Fruit fly (Drosophila melanogaster) whole organism, embryonic: ENCODE results near the gene tst.

Experiments
- BEAF-32 ChIP-seq: fragments of 200-800 bp; sonication (Bioruptor generic); optimal IDR thresholded peaks from 3 replicates; lab custom pipeline; 2017; ENCODE audit warnings: missing biosample characterization, missing genetic modification characterization, mild to moderate bottlenecking, moderate library complexity, missing genetic modification reagents
- Bgb ChIP-seq: fragments of 200-800 bp; sonication (Bioruptor generic); IDR thresholded peaks from 2 replicates; pipeline ENCODE4 v1.3.6; 2022; ENCODE audit warnings: missing biosample characterization, missing genetic modification characterization; ENCODE audit not compliant: partially characterized antibody
- CG11560 ChIP-seq: fragments of 200-800 bp; sonication (Bioruptor generic); IDR thresholded peaks from 3 replicates; pipeline ENCODE4 v1.3.6; 2022; ENCODE audit warnings: missing biosample characterization, missing genetic modification characterization
- CG11695 ChIP-seq: fragments of 200-800 bp; sonication (Bioruptor generic); IDR thresholded peaks from 3 replicates; pipeline ENCODE4 v1.3.6; 2022; ENCODE audit warnings: missing biosample characterization, missing genetic modification characterization
- CG13296 ChIP-seq: fragments of 200-800 bp; sonication (Bioruptor generic); optimal IDR thresholded peaks from 3 replicates; lab custom pipeline; 2018; ENCODE audit warnings: missing biosample characterization, mild to moderate bottlenecking, missing genetic modification characterization
- CG14710 ChIP-seq: fragments of 200-800 bp; sonication (Bioruptor generic); optimal IDR thresholded peaks from 3 replicates; lab custom pipeline; 2019; ENCODE audit warnings: missing biosample characterization, mild to moderate bottlenecking, missing genetic modification characterization, moderate library complexity
- CG15269 ChIP-seq: fragments of 200-800 bp; sonication (Bioruptor generic); optimal IDR thresholded peaks from 2 replicates; lab custom pipeline; 2018; ENCODE audit warnings: missing biosample characterization, mild to moderate bottlenecking, missing genetic modification characterization, moderate library complexity
- CG15479 ChIP-seq: fragments of 200-800 bp; sonication (Bioruptor generic); optimal IDR thresholded peaks from 3 replicates; lab custom pipeline; 2019; ENCODE audit warnings: missing biosample characterization, mild to moderate bottlenecking, missing genetic modification characterization, moderate library complexity
- CG1647 ChIP-seq: fragments of 200-800 bp; sonication (Bioruptor generic); optimal IDR thresholded peaks from 3 replicates; lab custom pipeline; 2016; ENCODE audit warnings: missing biosample characterization, missing genetic modification characterization
- CG16863 ChIP-seq: fragments of 200-800 bp; sonication (Bioruptor generic); optimal IDR thresholded peaks from 3 replicates; lab custom pipeline; 2016; ENCODE audit warnings: missing biosample characterization, missing genetic modification characterization
- CG17361 ChIP-seq: fragments of 200-800 bp; sonication (Bioruptor generic); IDR thresholded peaks from 3 replicates; pipeline ENCODE4 v1.3.6; 2022; ENCODE audit warnings: missing biosample characterization, missing genetic modification characterization
- CG18599 ChIP-seq: fragments of 200-800 bp; sonication (Bioruptor generic); optimal IDR thresholded peaks from 3 replicates; lab custom pipeline; 2017; ENCODE audit warnings: missing biosample characterization, missing genetic modification characterization, mild to moderate bottlenecking, moderate library complexity, missing genetic modification reagents
- CG2678 ChIP-seq: fragments of 200-800 bp; sonication (Bioruptor generic); optimal IDR thresholded peaks from 3 replicates; lab custom pipeline; 2019; ENCODE audit warnings: missing biosample characterization, mild to moderate bottlenecking, missing genetic modification characterization, moderate library complexity
- CG2712 ChIP-seq: fragments of 200-800 bp; optimal IDR thresholded peaks from 3 replicates; lab custom pipeline; 2019; ENCODE audit warnings: missing biosample characterization, mild to moderate bottlenecking, missing genetic modification characterization, moderate library complexity
- CG2875 ChIP-seq: fragments of 200-800 bp; sonication (Bioruptor generic); optimal IDR thresholded peaks from 2 replicates; lab custom pipeline; 2017; ENCODE audit warnings: missing biosample characterization, mild to moderate bottlenecking, missing genetic modification characterization, missing genetic modification reagents
- CG33557 ChIP-seq: fragments of 200-800 bp; sonication (Bioruptor generic); optimal IDR thresholded peaks from 2 replicates; lab custom pipeline; 2019; ENCODE audit warnings: missing biosample characterization, mild to moderate bottlenecking, missing genetic modification characterization, moderate library complexity
- CG6791 ChIP-seq: fragments of 200-800 bp; sonication (Bioruptor generic); IDR thresholded peaks from 3 replicates; pipeline ENCODE4 v1.3.6; 2022; ENCODE audit warnings: missing biosample characterization, missing genetic modification characterization; ENCODE audit not compliant: partially characterized antibody
- CG8290 ChIP-seq, 3 experiments: fragments of 200-800 bp; sonication (Bioruptor generic); optimal IDR thresholded peaks; 2 replicates each; lab custom pipeline; 2016 to 2019; ENCODE audit warnings: missing biosample characterization in 3 of 3, missing genetic modification characterization in 3 of 3, mild to moderate bottlenecking in 2 of 3, moderate library complexity in 1 of 3
- Dll ChIP-seq: fragments of 200-800 bp; sonication (Bioruptor generic); IDR thresholded peaks from 4 replicates; pipeline ENCODE4 v1.3.6; 2022; ENCODE audit warnings: missing biosample characterization, missing genetic modification characterization; ENCODE audit not compliant: partially characterized antibody
- Eip74EF ChIP-seq, 2 experiments: fragments of 200-800 bp in 1 of 2; fragments of >200 bp in 1 of 2; sonication (Bioruptor generic) in 1 of 2; optimal IDR thresholded peaks; 2 replicates each; lab custom pipeline; 2017 to 2019; ENCODE audit warnings: missing biosample characterization in 2 of 2, missing genetic modification characterization in 2 of 2, mild to moderate bottlenecking in 1 of 2, moderate library complexity in 1 of 2
- Fer1 ChIP-seq: fragments of 200-800 bp; sonication (Bioruptor generic); optimal IDR thresholded peaks from 2 replicates; lab custom pipeline; 2017; ENCODE audit warnings: missing biosample characterization, mild to moderate bottlenecking, missing genetic modification characterization
- HLH4C ChIP-seq: fragments of 200-800 bp; sonication (Bioruptor generic); IDR thresholded peaks from 3 replicates; pipeline ENCODE4 v1.3.6; 2022; ENCODE audit warnings: missing biosample characterization, missing genetic modification characterization; ENCODE audit not compliant: partially characterized antibody
- HLHmδ ChIP-seq: fragments of 200-800 bp; sonication (Bioruptor generic); optimal IDR thresholded peaks from 2 replicates; lab custom pipeline; 2018; ENCODE audit warnings: missing biosample characterization, mild to moderate bottlenecking, missing genetic modification characterization, moderate library complexity
- Mad ChIP-seq: fragments of 200-800 bp; sonication (Bioruptor generic); optimal IDR thresholded peaks from 2 replicates; lab custom pipeline; 2016; ENCODE audit warnings: missing biosample characterization, missing genetic modification characterization
- PHDP ChIP-seq: fragments of 200-800 bp; sonication (Bioruptor generic); optimal IDR thresholded peaks from 3 replicates; lab custom pipeline; 2018; ENCODE audit warnings: missing biosample characterization, mild to moderate bottlenecking, missing genetic modification characterization, moderate library complexity
- Ptx1 ChIP-seq: fragments of 200-800 bp; sonication (Bioruptor generic); IDR thresholded peaks from 2 replicates; pipeline ENCODE4 v1.3.6; 2022; ENCODE audit warnings: missing biosample characterization, missing genetic modification characterization
- Scr ChIP-seq: fragments of 200-800 bp; sonication (Bioruptor generic); IDR thresholded peaks from 2 replicates; pipeline ENCODE4 v1.3.6; 2022; ENCODE audit warnings: missing biosample characterization, missing genetic modification characterization; ENCODE audit not compliant: partially characterized antibody
- Sin3A ChIP-seq: fragments of >200 bp; optimal IDR thresholded peaks from 2 replicates; lab custom pipeline; 2018
- ara ChIP-seq: fragments of 200-800 bp; sonication (Bioruptor generic); IDR thresholded peaks from 2 replicates; pipeline ENCODE4 v1.3.6; 2022; ENCODE audit warnings: missing biosample characterization, missing genetic modification characterization
- caup ChIP-seq: fragments of 200-800 bp; sonication (Bioruptor generic); optimal IDR thresholded peaks from 3 replicates; lab custom pipeline; 2017; ENCODE audit warnings: missing biosample characterization, mild to moderate bottlenecking, missing genetic modification characterization, moderate library complexity; ENCODE audit not compliant: severe bottlenecking
- chn ChIP-seq: fragments of 200-800 bp; sonication (Bioruptor generic); optimal IDR thresholded peaks from 2 replicates; lab custom pipeline; 2016; ENCODE audit warnings: missing biosample characterization, missing genetic modification characterization
- crol ChIP-seq: fragments of 200-800 bp; sonication (Bioruptor generic); IDR thresholded peaks from 2 replicates; pipeline ENCODE4 v1.3.6; 2022; ENCODE audit warnings: missing biosample characterization, missing genetic modification characterization
- dysf ChIP-seq: fragments of 200-800 bp; sonication (Bioruptor generic); IDR thresholded peaks from 3 replicates; pipeline ENCODE4 v1.3.6; 2022; ENCODE audit warnings: missing biosample characterization, missing genetic modification characterization
- fd64A ChIP-seq: fragments of 200-800 bp; sonication (Bioruptor generic); optimal IDR thresholded peaks from 3 replicates; lab custom pipeline; 2018; ENCODE audit warnings: missing biosample characterization, mild to moderate bottlenecking, missing genetic modification characterization
- gce ChIP-seq: fragments of 200-800 bp; sonication (Bioruptor generic); IDR thresholded peaks from 3 replicates; pipeline ENCODE4 v1.3.6; 2022; ENCODE audit warnings: missing biosample characterization, missing genetic modification characterization
- gcm ChIP-seq: fragments of 200-800 bp; sonication (Bioruptor generic); optimal IDR thresholded peaks from 2 replicates; lab custom pipeline; 2019; ENCODE audit warnings: missing biosample characterization, mild to moderate bottlenecking, missing genetic modification characterization, moderate library complexity
- grau ChIP-seq: fragments of 200-800 bp; optimal IDR thresholded peaks from 3 replicates; lab custom pipeline; 2019; ENCODE audit warnings: missing biosample characterization, mild to moderate bottlenecking, missing genetic modification characterization, moderate library complexity
- inv ChIP-seq: fragments of 200-800 bp; sonication (Bioruptor generic); IDR thresholded peaks from 2 replicates; pipeline ENCODE4 v1.3.6; 2022; ENCODE audit warnings: missing biosample characterization, missing genetic modification characterization; ENCODE audit not compliant: partially characterized antibody
- klu ChIP-seq: fragments of 200-800 bp; sonication (Bioruptor generic); IDR thresholded peaks from 2 replicates; pipeline ENCODE4 v1.3.6; 2022; ENCODE audit warnings: missing biosample characterization, missing genetic modification characterization
- maf-S ChIP-seq: fragments of 200-800 bp; sonication (Bioruptor generic); optimal IDR thresholded peaks from 2 replicates; lab custom pipeline; 2016; ENCODE audit warnings: missing biosample characterization, missing genetic modification characterization
- nerfin-1 ChIP-seq: fragments of 200-800 bp; sonication (Bioruptor generic); optimal IDR thresholded peaks from 3 replicates; lab custom pipeline; 2019; ENCODE audit warnings: missing biosample characterization, mild to moderate bottlenecking, missing genetic modification characterization, moderate library complexity
- onecut ChIP-seq: fragments of 200-800 bp; sonication (Bioruptor generic); IDR thresholded peaks from 2 replicates; pipeline ENCODE4 v1.3.6; 2022; ENCODE audit warnings: missing biosample characterization, missing genetic modification characterization
- p53 ChIP-seq: fragments of 200-800 bp; sonication (Bioruptor generic); optimal IDR thresholded peaks from 2 replicates; lab custom pipeline; 2016; ENCODE audit warnings: missing biosample characterization, missing genetic modification characterization
- sr ChIP-seq: fragments of 200-800 bp; sonication (Bioruptor generic); IDR thresholded peaks from 3 replicates; pipeline ENCODE4 v1.3.6; 2022; ENCODE audit warnings: missing biosample characterization, missing genetic modification characterization
- wdn ChIP-seq: fragments of 200-800 bp; sonication (Bioruptor generic); IDR thresholded peaks from 2 replicates; pipeline ENCODE4 v1.3.6; 2022; ENCODE audit warnings: missing biosample characterization, missing genetic modification characterization
- wek ChIP-seq: fragments of 200-800 bp; sonication (Bioruptor generic); optimal IDR thresholded peaks from 3 replicates; lab custom pipeline; 2018; ENCODE audit warnings: missing biosample characterization, mild to moderate bottlenecking, missing genetic modification characterization, moderate library complexity

The tst gene

DNA sequence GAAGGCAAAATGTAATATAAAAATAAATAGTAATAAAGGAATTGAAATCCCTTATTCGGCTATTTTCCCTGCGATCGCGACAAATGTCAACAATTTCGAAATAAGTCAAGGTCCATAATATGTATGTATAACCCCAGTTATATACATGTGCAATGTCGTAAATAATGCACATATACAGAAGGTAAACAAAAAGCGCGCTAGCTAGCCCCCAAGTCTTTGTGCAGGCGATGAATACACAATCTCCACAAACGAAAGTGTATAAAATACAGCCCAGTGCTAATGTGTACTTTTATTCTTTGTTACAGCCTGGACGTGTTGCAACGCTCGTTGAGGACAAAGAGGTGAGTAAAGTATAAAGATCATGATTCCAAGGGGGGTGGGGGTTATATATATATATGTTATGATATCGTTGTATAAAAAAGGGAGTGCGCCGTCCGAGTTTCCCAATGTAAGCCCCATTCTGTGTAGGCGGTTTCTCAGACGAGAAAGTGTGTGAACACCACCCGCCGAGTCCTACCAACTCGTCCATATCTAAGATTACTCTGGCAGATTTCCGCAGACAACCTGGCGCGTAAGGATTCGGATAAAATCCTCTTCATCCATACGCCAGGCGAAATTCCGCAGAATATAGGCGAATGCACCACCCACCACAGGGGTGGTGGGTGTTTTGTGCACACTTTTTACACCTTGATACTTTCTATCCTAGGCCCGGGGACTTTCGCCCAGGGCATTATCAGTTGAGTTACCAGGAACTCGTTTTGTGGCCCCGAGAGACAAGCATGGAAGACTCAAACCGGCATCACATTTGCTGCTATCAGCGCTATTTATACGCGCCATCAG is 42.8 kb downstream of the tst start (continued):
- TF ChIP-seq grau (tag; lab: Kevin White, UChicago) = peak; percentile 14
- TF ChIP-seq CG16863 (GFP tag; lab: Kevin White, UChicago) = no peak
- peak; percentile 21 for TF ChIP-seq CG14710 (tag; lab: Kevin White, UChicago)
- peak; percentile 26 for TF ChIP-seq Fer1 (GFP tag; lab: Kevin White, UChicago)
- TF ChIP-seq klu (GFP tag; lab: Robert Waterston, UW) = peak; percentile 30; the same call in 1 of the 2 replicates
- TF ChIP-seq maf-S (GFP tag; lab: Kevin White, UChicago) = no peak
- peak; percentile 61 for TF ChIP-seq Scr (GFP tag; lab: Robert Waterston, UW)
- TF ChIP-seq CG11560 (tag; lab: Robert Waterston, UW) = no peak
- TF ChIP-seq chn = peak; percentile 88
- peak; percentile 58 for TF ChIP-seq CG8290 (GFP tag; optimal IDR thresholded peaks at IDR 0.05; lab: Kevin White, UChicago)
- peak in 1 of 2 experiments; percentile 58 for TF ChIP-seq CG8290 (tag; optimal IDR thresholded peaks at IDR 0.05; lab: Kevin White, UChicago)
- TF ChIP-seq gcm = peak; percentile 48
- 0 out of 3 replicates have a peak, but pooled peaks have one; percentile 36 for TF ChIP-seq sr (GFP tag; lab: Robert Waterston, UW)
- TF ChIP-seq CG2875 = peak; percentile 18
- peak; percentile 88; the same call in 2 of the 3 replicates for TF ChIP-seq CG6791 (GFP tag; lab: Robert Waterston, UW)
- TF ChIP-seq Dll = 0 out of 4 replicates have a peak, but pooled peaks have one; percentile 33
- TF ChIP-seq wek = no peak
- no peak for TF ChIP-seq Ptx1 (GFP tag; lab: Robert Waterston, UW)
- TF ChIP-seq Bgb (GFP tag; lab: Robert Waterston, UW) = peak; percentile 79
- peak; percentile 52 for TF ChIP-seq CG13296 (GFP tag; lab: Kevin White, UChicago)
- TF ChIP-seq Sin3A (lab: Kevin White, UChicago) = no peak
- 0 out of 3 replicates have a peak, but pooled peaks have one; percentile 22 for TF ChIP-seq dysf (GFP tag; lab: Robert Waterston, UW)
- no peak for TF ChIP-seq wdn
- peak; percentile 64 for TF ChIP-seq HLH4C (GFP tag; lab: Robert Waterston, UW)
- peak; percentile 27 for TF ChIP-seq CG15269 (tag; lab: Kevin White, UChicago)
- TF ChIP-seq nerfin-1 (tag; lab: Kevin White, UChicago) = peak; percentile 65
- TF ChIP-seq ara = 0 out of 2 replicates have a peak, but pooled peaks have one; percentile 8
- TF ChIP-seq fd64A (GFP tag; lab: Kevin White, UChicago) = no peak
- TF ChIP-seq CG2712 (tag; lab: Kevin White, UChicago) = no peak
- TF ChIP-seq CG17361 (GFP tag; lab: Robert Waterston, UW) = no peak; the same call in 2 of the 3 replicates
- TF ChIP-seq CG1647 (GFP tag; lab: Kevin White, UChicago) = no peak
- TF ChIP-seq p53 (GFP tag; lab: Kevin White, UChicago) = no peak
- no peak for TF ChIP-seq BEAF-32 (GFP tag; lab: Kevin White, UChicago)
- peak; percentile 69 for TF ChIP-seq CG15479
- TF ChIP-seq PHDP (tag; lab: Kevin White, UChicago) = peak; percentile 4
- TF ChIP-seq CG18599 (GFP tag; lab: Kevin White, UChicago) = peak; percentile 30
- peak; percentile 19; the same call in 1 of the 2 replicates for TF ChIP-seq onecut (GFP tag; lab: Robert Waterston, UW)
- TF ChIP-seq Eip74EF (GFP tag; optimal IDR thresholded peaks at IDR 0.05; lab: Kevin White, UChicago) = peak in 1 of 2 experiments; percentile 73
- no peak for TF ChIP-seq Mad
- peak; percentile 46 for TF ChIP-seq HLHmδ (GFP tag; lab: Kevin White, UChicago)
- TF ChIP-seq caup = no peak
- TF ChIP-seq gce = peak; percentile 40; the same call in 1 of the 3 replicates
- TF ChIP-seq crol (GFP tag; lab: Robert Waterston, UW) = peak; percentile 36; the same call in 1 of the 2 replicates
- peak; percentile 45 for TF ChIP-seq inv
- TF ChIP-seq CG11695 = peak; percentile 18; the same call in 1 of the 3 replicates
- TF ChIP-seq CG33557 (GFP tag; lab: Kevin White, UChicago) = peak; percentile 5
- peak; percentile 33 for TF ChIP-seq CG2678 (tag; lab: Kevin White, UChicago)
